Worm (Caenorhabditis elegans) whole organism, midembryonic: ENCODE results near the gene Y59E9AL.36.
"Not testable (repeated sequence)": the region's sequence is repeated elsewhere in the genome, so short reads cannot be mapped to it uniquely, and the experiment has no call there.

Experiments
- T22C8.4 ChIP-seq: fragments of 200-800 bp; sonication (Bioruptor generic); IDR thresholded peaks from 2 replicates; pipeline ENCODE4 v1.3.6; 2022; ENCODE audit warnings: missing genetic modification characterization, missing compliant biosample characterization
- cog-1 ChIP-seq: sonication (generic microtip); optimal IDR thresholded peaks from 2 replicates; lab custom pipeline; 2016; ENCODE audit warnings: missing genetic modification characterization, missing compliant biosample characterization
- flt-1 ChIP-seq: fragments of 200-800 bp; sonication (Bioruptor generic); IDR thresholded peaks from 2 replicates; pipeline ENCODE4 v1.3.6; 2022; ENCODE audit warnings: missing genetic modification characterization, missing compliant biosample characterization
- klf-2 ChIP-seq: fragments of 200-800 bp; sonication (Bioruptor generic); conservative IDR thresholded peaks from 2 replicates; pipeline ENCODE4 v1.3.6; 2022; ENCODE audit warnings: missing genetic modification reagents, missing genetic modification characterization, missing compliant biosample characterization
- med-1 ChIP-seq: sonication (generic microtip); optimal IDR thresholded peaks from 2 replicates; lab custom pipeline; 2017; ENCODE audit warnings: missing genetic modification characterization, mild to moderate bottlenecking, missing compliant biosample characterization, antibody characterized with exemption, missing genetic modification reagents; ENCODE audit not compliant: insufficient read depth
- ref-1 ChIP-seq: fragments of 200-800 bp; sonication (Bioruptor generic); conservative IDR thresholded peaks from 2 replicates; pipeline ENCODE4 v1.3.6; 2022; ENCODE audit warnings: missing genetic modification reagents, missing genetic modification characterization, missing compliant biosample characterization
- tab-1 ChIP-seq: fragments of 200-800 bp; sonication (Bioruptor generic); IDR thresholded peaks from 2 replicates; pipeline ENCODE4 v1.3.6; 2022; ENCODE audit warnings: missing genetic modification characterization, missing compliant biosample characterization
- ztf-23 ChIP-seq: fragments of 200-800 bp; sonication (Bioruptor generic); IDR thresholded peaks from 2 replicates; pipeline ENCODE4 v1.3.6; 2022; ENCODE audit warnings: missing genetic modification reagents, missing genetic modification characterization, missing compliant biosample characterization
- ztf-29 ChIP-seq: fragments of 200-800 bp; sonication (Bioruptor generic); IDR thresholded peaks from 2 replicates; pipeline ENCODE4 v1.3.6; 2022; ENCODE audit warnings: missing genetic modification reagents, missing genetic modification characterization, missing compliant biosample characterization

Gene Y59E9AL.36

ce11 chrIV:5186480-5187205 is 22.6 kb downstream of the Y59E9AL.36 start, which contains the start of the genes W03F8.6 and mtrf-1L:
TSS of gene W03F8.6 (minus strand) at chrIV:5186580.
TSS of gene mtrf-1L (plus strand) at chrIV:5187155.
- TF ChIP-seq flt-1 (GFP tag; lab: Robert Waterston, UW) (no peak), klf-2 (GFP tag; lab: Robert Waterston, UW) (no peak), T22C8.4 (GFP tag; lab: Robert Waterston, UW) (no peak), ref-1 (GFP tag; lab: Robert Waterston, UW) (no peak), med-1 (GFP tag; lab: Kevin White, UChicago) (no peak), ztf-23 (no peak), tab-1 (GFP tag; lab: Robert Waterston, UW) (no peak), cog-1 (tag; lab: Kevin White, UChicago) (no peak), ztf-29 (no peak)

- TF ChIP-seq klf-2 (GFP tag; lab: Robert Waterston, UW): no peak
- peak; percentile 87 for TF ChIP-seq cog-1 (tag; lab: Kevin White, UChicago)
- TF ChIP-seq T22C8.4 (GFP tag; lab: Robert Waterston, UW): no peak
- TF ChIP-seq ztf-23: peak; percentile 82; the same call in 1 of the 2 replicates
- peak; percentile 70; the same call in 1 of the 2 replicates for TF ChIP-seq tab-1 (GFP tag; lab: Robert Waterston, UW)
- peak; percentile 87 for TF ChIP-seq flt-1 (GFP tag; lab: Robert Waterston, UW)
- peak; percentile 16 for TF ChIP-seq med-1 (GFP tag; lab: Kevin White, UChicago)
- TF ChIP-seq ref-1 (GFP tag; lab: Robert Waterston, UW): 0 out of 2 replicates have a peak, but pooled peaks have one; percentile 25
- no peak for TF ChIP-seq ztf-29
These were observed 25.5 kb downstream of the Y59E9AL.36 start, which contains the start of gene W03F8.4 for ce11 chrIV:5183755-5184166. TSS of gene W03F8.4 (plus strand) at chrIV:5184123.

DNA sequence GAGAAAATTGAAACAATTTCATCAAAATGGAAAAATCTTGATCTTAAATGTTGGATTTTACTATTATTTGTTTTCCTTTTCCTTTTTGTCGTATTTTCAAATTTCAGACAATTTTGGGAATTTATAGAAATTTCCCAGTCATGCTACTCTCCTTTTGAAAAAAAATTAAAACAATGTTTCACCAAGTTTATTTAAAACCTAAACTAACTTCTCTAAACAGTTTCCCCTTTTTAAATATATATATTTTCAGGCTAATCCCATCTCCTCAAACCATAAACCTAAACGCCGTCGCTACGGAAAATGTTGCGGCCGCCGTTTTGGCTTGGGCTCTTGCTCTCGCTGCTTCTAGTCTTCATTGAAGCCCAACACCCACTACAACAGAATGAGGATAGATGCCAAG is 36.2 kb downstream of the Y59E9AL.36 start, which contains the start of gene lam-1:
Gene lam-1 (plus strand): TSS at position 301 of the 400 bp plus-strand sequence.
- TF ChIP-seq ref-1 (GFP tag; lab: Robert Waterston, UW): no peak
- 0 out of 2 replicates have a peak, but pooled peaks have one; percentile 40 for TF ChIP-seq flt-1 (GFP tag; lab: Robert Waterston, UW)

ce11 chrIV:5171994-5172528 is 37.2 kb downstream of the Y59E9AL.36 start:
- TF ChIP-seq T22C8.4 (GFP tag; lab: Robert Waterston, UW) (no peak), ztf-29 (no peak), tab-1 (GFP tag; lab: Robert Waterston, UW) (no peak), ref-1 (GFP tag; lab: Robert Waterston, UW) (no peak), cog-1 (tag; lab: Kevin White, UChicago) (no peak), med-1 (GFP tag; lab: Kevin White, UChicago) (no peak)

- TF ChIP-seq cog-1 (tag; lab: Kevin White, UChicago) (peak; percentile 48), ztf-29 (no peak)
These were observed 39.9 kb downstream of the Y59E9AL.36 start for ce11 chrIV:5169335-5169734.

- TF ChIP-seq ref-1 (GFP tag; lab: Robert Waterston, UW) (no peak), ztf-29 (no peak), cog-1 (tag; lab: Kevin White, UChicago) (no peak), T22C8.4 (GFP tag; lab: Robert Waterston, UW) (no peak), klf-2 (GFP tag; lab: Robert Waterston, UW) (no peak), flt-1 (GFP tag; lab: Robert Waterston, UW) (no peak), med-1 (GFP tag; lab: Kevin White, UChicago) (no peak)
These were observed 43.3 kb downstream of the Y59E9AL.36 start, which contains the start of gene ptp-5.1 for ce11 chrIV:5166030-5166429. TSS of gene ptp-5.1 (plus strand) at chrIV:5166330.

DNA sequence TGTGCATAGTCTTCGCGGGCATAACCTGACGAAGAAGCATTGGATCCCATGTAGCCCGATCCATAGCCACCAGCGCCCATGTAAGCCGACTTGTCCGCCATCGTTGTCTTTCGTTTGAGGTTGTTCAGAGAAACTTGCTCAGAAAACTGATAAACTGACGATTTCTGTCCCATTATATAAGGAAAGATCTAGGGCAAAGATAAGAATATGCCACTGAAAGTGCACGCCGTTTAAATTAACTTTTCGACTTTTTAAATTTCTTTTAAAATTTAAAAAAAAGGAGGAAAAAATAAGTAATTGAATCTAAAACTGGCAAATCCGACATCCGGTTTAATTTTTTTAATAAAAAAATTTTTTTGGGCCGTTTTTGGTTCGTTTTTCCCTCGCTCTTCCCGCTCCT is 43.7 kb downstream of the Y59E9AL.36 start, which contains the start of gene nspd-6:
Gene nspd-6 (minus strand): TSS at position 101 of the 400 bp plus-strand sequence.
- TF ChIP-seq tab-1, ref-1, T22C8.4 (GFP tag; lab: Robert Waterston, UW): not testable (repeated sequence)

DNA sequence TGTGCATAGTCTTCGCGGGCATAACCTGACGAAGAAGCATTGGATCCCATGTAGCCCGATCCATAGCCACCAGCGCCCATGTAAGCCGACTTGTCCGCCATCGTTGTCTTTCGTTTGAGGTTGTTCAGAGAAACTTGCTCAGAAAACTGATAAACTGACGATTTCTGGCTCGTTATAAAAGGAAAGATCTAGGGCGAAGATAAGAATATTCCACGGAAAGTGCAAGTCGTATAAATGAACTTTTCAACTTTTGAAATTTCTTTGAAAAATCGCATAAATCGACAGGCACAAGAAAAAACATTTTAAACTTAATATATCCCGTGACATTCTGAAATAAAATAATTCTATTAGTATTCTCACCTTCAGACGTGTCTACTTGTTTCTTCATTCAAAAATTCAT is 46.3 kb downstream of the Y59E9AL.36 start, which contains the start of the genes nspd-3 and C24D10.2:
Gene nspd-3 (minus strand): TSS at position 101 of the 400 bp plus-strand sequence.
Gene C24D10.2 (plus strand): TSS at position 399 of the 400 bp plus-strand sequence.
- not testable (repeated sequence) for TF ChIP-seq klf-2, flt-1, tab-1 (GFP tag; lab: Robert Waterston, UW)

DNA sequence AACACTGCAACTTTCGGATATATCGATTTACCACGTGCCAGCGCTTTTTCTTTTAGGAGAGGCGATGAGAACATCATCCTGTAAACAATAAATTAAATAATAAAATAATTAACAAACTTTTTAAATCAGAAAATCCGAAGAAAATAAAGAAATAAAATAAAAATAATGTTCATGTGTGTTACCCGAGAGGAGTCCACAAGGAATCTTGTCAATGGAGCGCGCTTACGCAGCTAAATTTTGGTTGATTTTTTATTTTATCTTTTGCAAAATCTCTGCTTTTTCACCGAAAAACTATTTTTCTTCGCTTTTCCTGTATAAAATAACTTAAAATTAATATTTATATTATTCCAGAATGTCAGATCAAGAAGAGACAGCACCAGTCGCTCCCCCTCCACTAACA is 49.1 kb downstream of the Y59E9AL.36 start, which contains the start of the genes C24D10.6 and C24D10.4:
Gene C24D10.6 (minus strand): TSS at position 78 of the 400 bp plus-strand sequence.
Gene C24D10.4 (plus strand): TSS at position 352 of the 400 bp plus-strand sequence.
- TF ChIP-seq tab-1 (GFP tag; lab: Robert Waterston, UW) (no peak), ref-1 (GFP tag; lab: Robert Waterston, UW) (no peak), T22C8.4 (GFP tag; lab: Robert Waterston, UW) (no peak), ztf-23 (no peak), cog-1 (tag; lab: Kevin White, UChicago) (no peak), klf-2 (GFP tag; lab: Robert Waterston, UW) (no peak), flt-1 (GFP tag; lab: Robert Waterston, UW) (no peak), ztf-29 (no peak), med-1 (GFP tag; lab: Kevin White, UChicago) (no peak)
